Fruit fly (Drosophila melanogaster) whole organism, larva: Measurements from ENCODE around the gene CG14778.
A peak's percentile ranks its signal among the peaks of the same experiment; 100 is the strongest.

ENCODE experiments used
- noc ChIP-seq: fragments of 200-800 bp; sonication (Bioruptor generic); optimal IDR thresholded peaks from 3 replicates; lab custom pipeline; 2019; ENCODE audit warnings: missing biosample characterization, mild to moderate bottlenecking, missing genetic modification characterization, moderate library complexity

The CG14778 gene

DNA sequence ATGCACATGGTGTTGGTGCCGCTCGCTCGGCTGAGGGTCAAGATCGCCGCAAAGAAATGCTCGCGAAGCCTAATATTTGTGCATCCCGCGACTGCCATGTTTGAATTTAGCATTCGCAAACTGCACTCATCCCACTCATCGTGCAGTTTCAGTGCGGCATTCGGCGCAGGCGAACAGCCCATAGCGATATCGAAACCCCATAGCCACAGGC lies at the start of gene CG14778:
TSS of gene CG14778 (plus strand) at position 112 of the 211 bp plus-strand sequence.
- no peak for TF ChIP-seq noc (tag; lab: Kevin White, UChicago)

dm6 chrX:1452130-1452529 lies 15.2 kb upstream of the CG14778 start, which contains the start of gene Gr2a:
Gr2a (plus strand) TSS chrX:1452430.
- TF ChIP-seq noc (tag; lab: Kevin White, UChicago), result no peak

- no peak for TF ChIP-seq noc (tag; lab: Kevin White, UChicago)
Observed at dm6 chrX:1454837-1455236, 12.5 kb upstream of the CG14778 start.

- TF ChIP-seq noc (tag; lab: Kevin White, UChicago), result no peak
Observed at dm6 chrX:1456954-1457353, 10.3 kb upstream of the CG14778 start, which contains the start of gene CG14785. CG14785 (minus strand) TSS chrX:1457054.

DNA sequence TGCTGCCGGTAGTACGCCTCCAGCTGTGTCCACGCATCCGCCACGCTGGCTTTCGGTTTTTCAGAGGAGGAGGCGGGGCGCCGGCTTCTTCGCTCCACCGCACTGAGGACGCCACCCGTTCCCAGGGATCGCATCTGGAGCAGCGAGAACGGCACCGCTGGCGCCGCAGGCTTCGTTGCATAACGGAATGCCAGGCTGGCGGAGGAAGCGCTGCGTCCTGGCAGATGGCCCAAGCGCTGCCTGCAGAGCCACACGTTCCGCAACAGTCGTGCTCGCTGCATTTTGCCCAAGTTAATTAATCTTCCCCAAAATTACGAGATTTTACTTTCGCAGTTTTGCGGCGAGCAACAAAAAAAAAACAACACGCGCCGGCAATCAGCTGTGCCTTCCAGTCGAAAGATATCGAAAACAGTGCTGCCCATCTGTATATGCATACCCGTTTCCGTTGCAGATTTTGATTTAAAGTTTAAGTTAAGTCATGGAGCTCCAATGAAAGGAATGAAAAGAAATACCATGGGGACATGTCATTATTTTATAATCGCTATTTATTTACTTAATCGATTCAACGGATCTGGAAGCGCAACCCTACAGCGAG lies 6.9 kb upstream of the CG14778 start, which contains the start of gene Lrpprc2:
TSS of gene Lrpprc2 (minus strand) at position 340 of the 595 bp plus-strand sequence.
- TF ChIP-seq noc (tag; lab: Kevin White, UChicago), result no peak

DNA sequence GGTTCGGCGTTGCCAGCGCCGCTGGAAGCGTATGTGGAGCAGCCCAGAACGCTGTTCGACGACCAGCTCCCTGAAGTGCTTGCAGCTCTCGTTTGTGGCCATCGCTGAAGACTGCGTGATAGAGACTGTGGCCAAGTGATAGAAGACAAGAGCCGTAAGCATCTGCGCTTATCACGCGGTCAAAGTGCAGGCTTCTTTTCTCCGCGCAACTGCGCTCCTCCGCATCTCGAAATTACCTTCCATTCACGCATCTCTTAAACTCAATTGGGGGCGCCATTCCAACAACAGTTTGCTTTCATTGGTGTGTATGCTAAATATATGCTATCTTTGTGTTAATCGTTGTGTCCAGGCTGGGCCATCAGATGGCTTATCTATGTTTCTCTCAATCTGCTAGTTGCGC lies 5.7 kb upstream of the CG14778 start, which contains the start of gene CG14787:
TSS of gene CG14787 (minus strand) at position 133 of the 400 bp plus-strand sequence.
- TF ChIP-seq noc (tag; lab: Kevin White, UChicago), result no peak

DNA sequence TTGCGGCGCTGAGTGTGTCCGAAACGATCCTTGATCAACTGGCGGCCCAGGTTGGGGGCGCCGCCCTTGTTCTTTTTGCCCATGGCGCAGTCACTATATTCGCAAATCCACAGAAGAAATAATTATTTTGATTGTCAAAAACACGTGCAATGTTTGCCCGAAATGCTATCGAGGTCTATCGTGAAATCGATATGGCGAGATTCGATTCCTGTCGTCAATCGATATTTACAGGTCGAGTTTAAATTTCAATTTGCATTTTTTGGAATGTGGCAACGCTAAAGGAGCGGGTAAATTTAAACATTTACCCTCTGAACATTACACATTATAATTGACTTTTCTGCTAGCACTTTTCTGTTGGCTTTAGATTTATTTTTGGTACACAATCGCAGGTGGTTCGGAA lies 3.3 kb upstream of the CG14778 start, which contains the start of gene Ns3:
TSS of gene Ns3 (minus strand) at position 188 of the 400 bp plus-strand sequence.
- TF ChIP-seq noc (tag; lab: Kevin White, UChicago), result no peak

DNA sequence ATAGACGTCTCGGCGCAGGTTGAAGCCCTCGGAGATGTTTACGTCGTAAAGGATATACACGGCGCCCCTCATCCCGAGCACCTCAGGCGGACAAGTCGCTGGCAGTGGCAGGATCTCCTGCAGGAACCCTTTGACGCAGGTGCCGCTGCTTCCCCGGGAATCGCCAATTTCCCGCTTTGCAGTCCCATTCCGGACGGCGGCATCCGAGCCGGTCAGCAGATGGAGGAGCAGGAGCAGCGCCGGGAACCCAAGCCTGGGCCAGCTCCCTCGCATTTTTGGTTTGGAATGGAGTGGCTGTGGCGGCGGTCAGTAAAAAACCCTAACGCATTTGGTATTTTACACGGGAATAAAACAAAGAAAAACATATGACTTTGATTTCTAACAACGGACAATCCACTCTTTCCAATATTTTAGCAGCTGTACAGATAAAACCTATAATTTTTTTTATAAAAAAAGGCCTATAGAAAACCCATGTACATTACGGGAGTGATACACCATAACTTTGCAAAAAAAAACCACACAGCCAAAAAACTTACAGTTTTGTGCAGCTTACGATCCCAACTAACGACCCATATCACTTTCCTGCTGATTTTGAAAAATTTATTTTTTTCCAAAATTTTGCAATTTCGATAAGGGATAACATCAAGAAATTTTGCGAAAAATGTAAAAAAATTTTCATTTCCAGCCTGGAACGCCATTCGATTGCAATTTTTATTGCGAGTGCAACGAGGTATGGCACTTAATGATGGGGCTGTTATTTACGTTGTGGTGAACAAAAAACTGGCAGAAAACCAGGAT lies 1.4 kb upstream of the CG14778 start, which contains the start of the genes O-fut2 and CG14777:
TSS of gene O-fut2 (minus strand) at position 290 of the 798 bp plus-strand sequence.
TSS of gene CG14777 (plus strand) at position 428 of the 798 bp plus-strand sequence.
- no peak for TF ChIP-seq noc (tag; lab: Kevin White, UChicago)

dm6 chrX:1466505-1467381 lies 550 bp upstream of the CG14778 start:
- TF ChIP-seq noc (tag; lab: Kevin White, UChicago), result peak; percentile 22

DNA sequence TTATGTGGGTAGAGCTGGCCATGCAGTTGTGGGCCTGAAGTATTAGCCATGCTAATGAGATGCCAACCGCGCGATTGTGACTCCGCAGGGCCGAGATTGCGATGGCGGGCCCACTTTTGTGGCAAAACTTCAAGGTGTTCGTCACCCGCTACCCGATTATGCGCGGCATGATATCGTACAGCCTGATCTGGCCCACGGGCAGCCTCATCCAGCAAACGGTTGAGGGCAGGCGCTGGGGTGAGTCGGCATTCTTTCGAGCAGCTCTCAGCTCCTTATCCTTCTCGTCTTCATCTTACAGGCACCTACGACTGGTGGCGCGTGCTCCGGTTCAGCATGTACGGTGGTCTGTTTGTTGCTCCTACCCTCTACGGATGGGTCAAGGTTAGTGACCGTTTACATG lies 2.4 kb downstream of the CG14778 start, which contains the start of gene CG32808:
TSS of gene CG32808 (minus strand) at position 101 of the 400 bp plus-strand sequence.
- TF ChIP-seq noc (tag; lab: Kevin White, UChicago), result no peak

DNA sequence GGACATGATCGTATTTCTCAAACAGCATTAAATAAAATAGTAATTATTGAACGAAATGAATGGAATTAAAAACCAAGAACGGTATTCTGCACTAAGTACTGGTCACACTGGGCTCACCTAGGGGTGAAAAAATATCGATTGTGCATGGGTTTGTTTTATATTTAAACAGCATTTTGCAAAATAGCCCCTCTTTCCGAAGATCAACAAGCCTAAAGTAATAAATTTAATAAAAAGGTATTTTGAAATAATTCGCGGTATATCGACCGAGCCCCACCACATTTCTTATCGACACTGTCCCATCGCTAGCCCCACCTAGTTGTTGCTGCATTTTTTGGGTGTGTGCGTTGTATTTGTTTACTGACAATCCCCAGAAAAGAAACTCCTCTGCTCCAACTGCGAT lies 3.3 kb downstream of the CG14778 start, which contains the start of gene pck:
TSS of gene pck (plus strand) at position 105 of the 400 bp plus-strand sequence.
- TF ChIP-seq noc (tag; lab: Kevin White, UChicago), result peak; percentile 47

DNA sequence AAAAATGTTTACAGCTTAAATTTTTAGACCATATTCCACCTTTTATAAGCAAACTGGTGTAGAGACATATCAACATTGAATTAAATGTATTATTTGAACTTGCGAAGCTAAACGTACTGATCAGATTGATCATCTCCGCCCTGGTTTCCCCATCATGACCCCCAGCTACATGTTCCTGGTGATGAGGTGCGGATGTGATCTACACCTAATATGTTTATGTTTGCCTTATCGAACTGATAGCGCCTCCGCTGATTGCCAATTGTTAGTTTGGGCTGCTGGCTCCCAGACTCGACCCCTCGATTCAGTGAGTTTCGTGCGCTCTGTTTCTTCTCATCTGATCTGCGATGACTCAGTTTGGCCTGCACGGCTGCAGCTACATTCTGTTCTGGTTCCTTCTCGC lies 4.9 kb downstream of the CG14778 start, which contains the start of gene CG14780:
TSS of gene CG14780 (plus strand) at position 301 of the 400 bp plus-strand sequence.
- no peak for TF ChIP-seq noc (tag; lab: Kevin White, UChicago)

DNA sequence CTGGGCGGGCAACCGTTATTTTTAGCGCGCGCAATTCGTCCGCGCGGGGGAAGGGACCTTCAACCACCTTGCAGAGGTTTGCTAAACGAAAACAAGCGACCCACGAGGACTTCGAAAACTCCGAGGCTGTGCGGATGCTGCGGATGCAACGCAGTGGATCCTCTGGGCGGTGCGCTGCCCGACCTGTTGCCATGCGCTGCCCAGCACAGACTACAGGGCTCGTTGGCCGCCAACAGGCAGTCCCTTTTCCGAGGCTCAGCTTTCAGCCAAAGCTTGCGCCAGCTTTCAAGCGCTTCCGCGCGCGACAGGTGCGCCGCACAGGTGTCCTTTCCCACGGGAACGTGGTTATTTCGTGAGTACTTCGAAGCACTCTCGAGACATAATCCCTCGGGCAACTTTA lies 9.1 kb downstream of the CG14778 start:
- TF ChIP-seq noc (tag; lab: Kevin White, UChicago), result no peak

dm6 chrX:1476848-1477247 lies 9.6 kb downstream of the CG14778 start, which contains the start of the genes Rab27 and mei-38:
Rab27 (minus strand) TSS chrX:1476974.
mei-38 (plus strand) TSS chrX:1477063.
- TF ChIP-seq noc (tag; lab: Kevin White, UChicago), result no peak
